In the genomic region with DNA sequence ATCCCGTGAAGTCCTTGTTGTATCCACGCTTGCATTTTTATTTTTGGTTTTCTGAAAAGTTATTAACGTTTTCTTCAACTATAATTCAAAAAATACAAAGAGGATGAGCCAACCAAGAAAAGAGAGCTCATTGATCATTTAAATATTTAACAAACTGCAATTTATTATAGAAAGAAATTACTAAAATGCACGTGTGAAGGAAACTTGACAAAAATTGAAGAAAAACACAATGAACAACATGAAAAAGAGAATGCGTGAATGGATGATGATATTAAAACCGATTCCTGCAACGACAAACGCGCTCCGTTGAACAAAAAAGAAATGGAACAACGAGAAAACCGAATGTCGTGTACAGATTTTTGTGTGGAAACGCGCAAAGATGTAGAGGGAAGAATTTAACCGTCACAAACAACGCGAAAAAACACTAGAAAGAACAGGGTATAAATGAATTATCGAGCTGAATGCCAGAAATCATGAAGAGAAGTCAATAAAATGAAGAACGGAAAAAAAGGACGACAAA, we compare ENCODE assay signal across 6 worm cellular contexts.
TF ChIP-seq lines count a peak whose summit lies in the region.

TSS of gene ufd-1 (minus strand) at position 51 of the 520 bp plus-strand sequence.

TF ChIP-seq in whole organism, L1 larva, 84 proteins besides CTCF, POLR2A, EP300 and RAD21 (continues in another document):
- no peak for TF ChIP-seq ceh-63 (GFP tag; optimal IDR thresholded peaks at IDR 0.05; lab: Kevin White, UChicago)
- TF ChIP-seq lin-35 (GFP tag; optimal IDR thresholded peaks at IDR 0.05; lab: Kevin White, UChicago), result peak in 1 of 2 experiments; percentile 40
- TF ChIP-seq sox-4 (tag; optimal IDR thresholded peaks at IDR 0.05; lab: Kevin White, UChicago), result no peak
- no peak for TF ChIP-seq nhr-84 (tag; optimal IDR thresholded peaks at IDR 0.05; lab: Kevin White, UChicago)
- no peak for TF ChIP-seq mef-2 (tag; optimal IDR thresholded peaks at IDR 0.05; lab: Kevin White, UChicago)
- no peak for TF ChIP-seq xbp-1 (tag; optimal IDR thresholded peaks at IDR 0.05; lab: Kevin White, UChicago)
- TF ChIP-seq lsy-2 (tag; optimal IDR thresholded peaks at IDR 0.05; lab: Kevin White, UChicago), result peak in 1 of 2 experiments; percentile 0
- TF ChIP-seq nhr-71 (tag; optimal IDR thresholded peaks at IDR 0.05; lab: Kevin White, UChicago), result no peak
- TF ChIP-seq pag-3 (tag; optimal IDR thresholded peaks at IDR 0.05; lab: Kevin White, UChicago; ENCODE audit: borderline replicate concordance, insufficient read depth), result no peak
- no peak for TF ChIP-seq nhr-20 (tag; optimal IDR thresholded peaks at IDR 0.05; lab: Kevin White, UChicago)
- TF ChIP-seq hlh-4 (tag; optimal IDR thresholded peaks at IDR 0.05; lab: Kevin White, UChicago), result no peak
- TF ChIP-seq ztf-4 (tag; optimal IDR thresholded peaks at IDR 0.05; lab: Kevin White, UChicago), result no peak
- TF ChIP-seq tbx-2 (tag; optimal IDR thresholded peaks at IDR 0.05; lab: Kevin White, UChicago), result no peak
- peak in 1 of 3 experiments; percentile 42 for TF ChIP-seq dpl-1 (GFP tag; optimal IDR thresholded peaks at IDR 0.05; lab: Kevin White, UChicago)

TF ChIP-seq in whole organism, L2 larva, 48 proteins besides CTCF, POLR2A, EP300 and RAD21:
- TF ChIP-seq lsy-2 (tag; optimal IDR thresholded peaks at IDR 0.05; lab: Kevin White, UChicago), result peak in 1 of 2 experiments; percentile 16
- TF ChIP-seq ceh-82 (tag; optimal IDR thresholded peaks at IDR 0.05; lab: Kevin White, UChicago), result no peak
- no peak for TF ChIP-seq R02D3.7 (tag; optimal IDR thresholded peaks at IDR 0.05; lab: Kevin White, UChicago)
- peak; percentile 1 for TF ChIP-seq unc-55 (GFP tag; optimal IDR thresholded peaks at IDR 0.05; lab: Kevin White, UChicago)
- TF ChIP-seq nhr-129 (tag; optimal IDR thresholded peaks at IDR 0.05; lab: Kevin White, UChicago), result peak; percentile 47
- peak; percentile 0 for TF ChIP-seq fos-1 (tag; optimal IDR thresholded peaks at IDR 0.05; lab: Kevin White, UChicago)

TF ChIP-seq in whole organism, L3 larva, 47 proteins besides CTCF, POLR2A, EP300 and RAD21:
- TF ChIP-seq nhr-28 (tag; optimal IDR thresholded peaks at IDR 0.05; lab: Kevin White, UChicago), result no peak
- no peak for TF ChIP-seq nhr-11 (tag; optimal IDR thresholded peaks at IDR 0.05; lab: Kevin White, UChicago)
- TF ChIP-seq lin-15B (tag; optimal IDR thresholded peaks at IDR 0.05; lab: Kevin White, UChicago), result peak; percentile 7
- TF ChIP-seq lsy-12 (tag; optimal IDR thresholded peaks at IDR 0.05; lab: Kevin White, UChicago), result no peak
- no peak for TF ChIP-seq mdl-1 (tag; optimal IDR thresholded peaks at IDR 0.05; lab: Kevin White, UChicago)
- peak; percentile 51 for TF ChIP-seq nhr-23 (tag; optimal IDR thresholded peaks at IDR 0.05; lab: Kevin White, UChicago)
- no peak for TF ChIP-seq nfya-1 (tag; optimal IDR thresholded peaks at IDR 0.05; lab: Kevin White, UChicago; ENCODE audit: insufficient read depth)
- peak; percentile 58 for TF ChIP-seq skn-1 (tag; optimal IDR thresholded peaks at IDR 0.05; lab: Kevin White, UChicago)
- TF ChIP-seq nhr-25 (tag; optimal IDR thresholded peaks at IDR 0.05; lab: Kevin White, UChicago), result peak; percentile 25
- no peak for TF ChIP-seq R02D3.7 (tag; optimal IDR thresholded peaks at IDR 0.05; lab: Kevin White, UChicago)

TF ChIP-seq in whole organism, L4 larva, 104 proteins besides CTCF, POLR2A, EP300 and RAD21:
- peak; percentile 37 for TF ChIP-seq mes-2 (tag; optimal IDR thresholded peaks at IDR 0.05; lab: Kevin White, UChicago; ENCODE audit: poor library complexity, severe bottlenecking)
- TF ChIP-seq sdz-12 (GFP tag; optimal IDR thresholded peaks at IDR 0.05; lab: Kevin White, UChicago), result no peak
- TF ChIP-seq duxl-1 (tag; optimal IDR thresholded peaks at IDR 0.05; lab: Kevin White, UChicago; ENCODE audit: poor library complexity), result no peak
- TF ChIP-seq ama-1 (optimal IDR thresholded peaks at IDR 0.05; lab: Kevin White, UChicago), result peak; percentile 29
- no peak for TF ChIP-seq attf-4 (tag; optimal IDR thresholded peaks at IDR 0.05; lab: Kevin White, UChicago)
- TF ChIP-seq nhr-28 (tag; optimal IDR thresholded peaks at IDR 0.05; lab: Kevin White, UChicago), result peak; percentile 58
- TF ChIP-seq pha-4 (GFP tag; IDR thresholded peaks at IDR 0.05; lab: Robert Waterston, UW), result no peak
- no peak for TF ChIP-seq pha-4 (tag; optimal IDR thresholded peaks at IDR 0.05; lab: Kevin White, UChicago)
- peak; percentile 51 for TF ChIP-seq mep-1 (tag; optimal IDR thresholded peaks at IDR 0.05; lab: Kevin White, UChicago)
- TF ChIP-seq dpl-1 (GFP tag; optimal IDR thresholded peaks at IDR 0.05; lab: Kevin White, UChicago), result peak; percentile 13
- no peak for TF ChIP-seq mdl-1 (tag; optimal IDR thresholded peaks at IDR 0.05; lab: Kevin White, UChicago)
- TF ChIP-seq unc-39 (tag; optimal IDR thresholded peaks at IDR 0.05; lab: Kevin White, UChicago), result no peak
- no peak for TF ChIP-seq nhr-42 (GFP tag; IDR thresholded peaks at IDR 0.05; lab: Robert Waterston, UW)
- TF ChIP-seq lin-38 (GFP tag; IDR thresholded peaks at IDR 0.05; lab: Robert Waterston, UW), result peak; percentile 42
- TF ChIP-seq dmd-9 (GFP tag; IDR thresholded peaks at IDR 0.05; lab: Robert Waterston, UW), result no peak
- no peak for TF ChIP-seq unc-130 (GFP tag; optimal IDR thresholded peaks at IDR 0.05; lab: Kevin White, UChicago)

TF ChIP-seq in whole organism, mixed stage, embryonic, 35 proteins besides CTCF, POLR2A, EP300 and RAD21:
- TF ChIP-seq mep-1 (tag; optimal IDR thresholded peaks at IDR 0.05; lab: Kevin White, UChicago) (peak; percentile 8), cnd-1 (tag; optimal IDR thresholded peaks at IDR 0.05; lab: Kevin White, UChicago) (no peak)

TF ChIP-seq in whole organism, young adult, 124 proteins besides CTCF, POLR2A, EP300 and RAD21:
- TF ChIP-seq Y79H2A.3 (GFP tag; conservative IDR thresholded peaks at IDR 0.05; lab: Robert Waterston, UW), result 0 out of 2 replicates have a peak, but pooled peaks have one; percentile 19
- TF ChIP-seq sdz-38 (tag; optimal IDR thresholded peaks at IDR 0.05; lab: Kevin White, UChicago), result no peak
- no peak for TF ChIP-seq hmg-20 (GFP tag; IDR thresholded peaks at IDR 0.05; lab: Robert Waterston, UW)
- TF ChIP-seq fkh-3 (tag; optimal IDR thresholded peaks at IDR 0.05; lab: Kevin White, UChicago), result no peak
- no peak for TF ChIP-seq snpc-4 (GFP tag; optimal IDR thresholded peaks at IDR 0.05; lab: Kevin White, UChicago)
- peak in 1 of 4 experiments; percentile 30 for TF ChIP-seq snpc-4 (tag; optimal IDR thresholded peaks at IDR 0.05; lab: Kevin White, UChicago)
- TF ChIP-seq lag-1 (GFP tag; IDR thresholded peaks at IDR 0.05; lab: Robert Waterston, UW), result no peak
- TF ChIP-seq cebp-1 (GFP tag; IDR thresholded peaks at IDR 0.05; lab: Robert Waterston, UW), result no peak
- peak; percentile 24 for TF ChIP-seq cebp-1 (tag; optimal IDR thresholded peaks at IDR 0.05; lab: Kevin White, UChicago)
- peak; percentile 3 for TF ChIP-seq attf-5 (GFP tag; optimal IDR thresholded peaks at IDR 0.05; lab: Kevin White, UChicago)
- TF ChIP-seq lin-54 (GFP tag; optimal IDR thresholded peaks at IDR 0.05; lab: Kevin White, UChicago), result peak; percentile 2
- TF ChIP-seq B0261.1 (tag; optimal IDR thresholded peaks at IDR 0.05; lab: Kevin White, UChicago), result no peak
- no peak for TF ChIP-seq sea-2 (GFP tag; IDR thresholded peaks at IDR 0.05; lab: Robert Waterston, UW)
- peak; percentile 20 for TF ChIP-seq F23B12.7 (tag; optimal IDR thresholded peaks at IDR 0.05; lab: Kevin White, UChicago; ENCODE audit: insufficient read depth)
- TF ChIP-seq efl-1 (GFP tag; optimal IDR thresholded peaks at IDR 0.05; lab: Kevin White, UChicago), result no peak
- TF ChIP-seq lsl-1 (GFP tag; optimal IDR thresholded peaks at IDR 0.05; lab: Kevin White, UChicago), result peak; percentile 7
- no peak for TF ChIP-seq hmg-1.2 (GFP tag; IDR thresholded peaks at IDR 0.05; lab: Robert Waterston, UW)
